Fruit fly (Drosophila melanogaster) whole organism, wandering third instar larva: ENCODE data around the gene psh.

ENCODE experiments used
- Abd-B ChIP-seq: fragments of >200 bp; optimal IDR thresholded peaks from 2 replicates; lab custom pipeline; 2017; ENCODE audit warnings: missing biosample characterization, missing genetic modification characterization
- CG9705 ChIP-seq: fragments of 200-800 bp; sonication (Bioruptor generic); optimal IDR thresholded peaks from 2 replicates; lab custom pipeline; 2018; ENCODE audit warnings: missing biosample characterization, mild to moderate bottlenecking, missing genetic modification characterization
- Dfd ChIP-seq: fragments of >200 bp; optimal IDR thresholded peaks from 2 replicates; lab custom pipeline; 2017; ENCODE audit warnings: missing biosample characterization, missing genetic modification characterization
- GATAd ChIP-seq: sonication (Bioruptor generic); optimal IDR thresholded peaks from 2 replicates; lab custom pipeline; 2016; ENCODE audit warnings: missing biosample characterization, missing genetic modification characterization
- Hr78 ChIP-seq: fragments of >200 bp; optimal IDR thresholded peaks from 2 replicates; lab custom pipeline; 2017; ENCODE audit warnings: missing biosample characterization, missing genetic modification characterization
- Hr83 ChIP-seq: fragments of 200-300 bp; sonication (Bioruptor generic); optimal IDR thresholded peaks from 2 replicates; lab custom pipeline; 2016; ENCODE audit warnings: missing biosample characterization, mild to moderate bottlenecking, missing genetic modification characterization, moderate library complexity; ENCODE audit not compliant: poor library complexity, severe bottlenecking
- Sp1 ChIP-seq: fragments of 200-800 bp; sonication (Bioruptor generic); optimal IDR thresholded peaks from 3 replicates; lab custom pipeline; 2019; ENCODE audit warnings: missing biosample characterization, mild to moderate bottlenecking, missing genetic modification characterization, moderate library complexity
- Vsx2 ChIP-seq: fragments of 200-300, 225-300 bp; sonication (Bioruptor generic); optimal IDR thresholded peaks from 2 replicates; lab custom pipeline; 2018; ENCODE audit warnings: missing biosample characterization, missing genetic modification characterization; ENCODE audit not compliant: partially characterized antibody
- brk ChIP-seq: fragments of 200-800 bp; sonication (Bioruptor generic); optimal IDR thresholded peaks from 2 replicates; lab custom pipeline; 2016; ENCODE audit warnings: missing biosample characterization, mild to moderate bottlenecking, missing genetic modification characterization
- h ChIP-seq: fragments of 200-800 bp; sonication (Bioruptor generic); optimal IDR thresholded peaks from 3 replicates; lab custom pipeline; 2016; ENCODE audit warnings: missing biosample characterization, mild to moderate bottlenecking, missing genetic modification characterization
- lola ChIP-seq: fragments of >200 bp; optimal IDR thresholded peaks from 2 replicates; lab custom pipeline; 2017; ENCODE audit warnings: missing biosample characterization, missing genetic modification characterization

- TF ChIP-seq Hr78 (GFP tag; lab: Kevin White, UChicago) (no peak), Vsx2 (no peak), lola (GFP tag; lab: Kevin White, UChicago) (no peak), Dfd (GFP tag; lab: Kevin White, UChicago) (no peak), h (peak; percentile 35), Abd-B (GFP tag; lab: Kevin White, UChicago) (no peak), CG9705 (peak; percentile 14), Hr83 (GFP tag; lab: Kevin White, UChicago) (no peak), brk (GFP tag; lab: Kevin White, UChicago) (no peak), Sp1 (no peak), GATAd (GFP tag; lab: Kevin White, UChicago) (no peak)
Observed at dm6 chrX:18479307-18480134, 7.2 kb downstream of the psh start, which contains the start of gene CG32547.
